Fruit fly (Drosophila melanogaster) whole organism, wandering third instar larva: ENCODE measurements around the gene Targ3.

Experiments used
- Abd-B ChIP-seq: fragments of >200 bp; optimal IDR thresholded peaks from 2 replicates; lab custom pipeline; 2017; ENCODE audit warnings: missing biosample characterization, missing genetic modification characterization
- CG32264 ChIP-seq: fragments of 200-800 bp; sonication (Bioruptor generic); optimal IDR thresholded peaks from 2 replicates; lab custom pipeline; 2016; ENCODE audit warnings: missing biosample characterization, missing genetic modification characterization
- CG9705 ChIP-seq: fragments of 200-800 bp; sonication (Bioruptor generic); optimal IDR thresholded peaks from 2 replicates; lab custom pipeline; 2018; ENCODE audit warnings: missing biosample characterization, mild to moderate bottlenecking, missing genetic modification characterization
- CrebA ChIP-seq: fragments of 200-800 bp; sonication (Bioruptor generic); optimal IDR thresholded peaks from 2 replicates; lab custom pipeline; 2016; ENCODE audit warnings: missing biosample characterization, mild to moderate bottlenecking, missing genetic modification characterization, borderline replicate concordance
- Dfd ChIP-seq: fragments of >200 bp; optimal IDR thresholded peaks from 2 replicates; lab custom pipeline; 2017; ENCODE audit warnings: missing biosample characterization, missing genetic modification characterization
- Dif ChIP-seq: fragments of 200-275, 200-300 bp; sonication (Bioruptor generic); optimal IDR thresholded peaks from 2 replicates; lab custom pipeline; 2018; ENCODE audit warnings: missing biosample characterization, missing genetic modification characterization; ENCODE audit not compliant: partially characterized antibody
- GATAd ChIP-seq: sonication (Bioruptor generic); optimal IDR thresholded peaks from 2 replicates; lab custom pipeline; 2016; ENCODE audit warnings: missing biosample characterization, missing genetic modification characterization
- HLH106 ChIP-seq: fragments of 200-800 bp; optimal IDR thresholded peaks from 3 replicates; lab custom pipeline; 2019; ENCODE audit warnings: missing biosample characterization, mild to moderate bottlenecking, missing genetic modification characterization, moderate library complexity
- Hnf4 ChIP-seq: fragments of 200-800 bp; sonication (Bioruptor generic); optimal IDR thresholded peaks from 2 replicates; lab custom pipeline; 2016; ENCODE audit warnings: missing biosample characterization, mild to moderate bottlenecking, missing genetic modification characterization
- Hr78 ChIP-seq: fragments of >200 bp; optimal IDR thresholded peaks from 2 replicates; lab custom pipeline; 2017; ENCODE audit warnings: missing biosample characterization, missing genetic modification characterization
- Hr83 ChIP-seq: fragments of 200-300 bp; sonication (Bioruptor generic); optimal IDR thresholded peaks from 2 replicates; lab custom pipeline; 2016; ENCODE audit warnings: missing biosample characterization, mild to moderate bottlenecking, missing genetic modification characterization, moderate library complexity; ENCODE audit not compliant: poor library complexity, severe bottlenecking
- Jra ChIP-seq: sonication (Bioruptor generic); optimal IDR thresholded peaks from 2 replicates; lab custom pipeline; 2016; ENCODE audit warnings: missing biosample characterization, missing genetic modification characterization
- Mio ChIP-seq: sonication (Bioruptor generic); optimal IDR thresholded peaks from 2 replicates; lab custom pipeline; 2016; ENCODE audit warnings: missing biosample characterization, missing genetic modification characterization
- Myc ChIP-seq: fragments of >200 bp; optimal IDR thresholded peaks from 2 replicates; lab custom pipeline; 2017
- N ChIP-seq: fragments of >200 bp; optimal IDR thresholded peaks from 2 replicates; lab custom pipeline; 2018; ENCODE audit warnings: missing biosample characterization, missing external identifiers, missing genetic modification characterization
- OdsH ChIP-seq: fragments of 200-800 bp; sonication (Bioruptor generic); optimal IDR thresholded peaks from 2 replicates; lab custom pipeline; 2016; ENCODE audit warnings: missing biosample characterization, mild to moderate bottlenecking, missing genetic modification characterization
- Rel ChIP-seq, 2 experiments: fragments of 200-800 bp; sonication (Bioruptor generic) in 1 of 2; optimal IDR thresholded peaks; 2 replicates in 1 of 2; 3 replicates in 1 of 2; lab custom pipeline; 2016 to 2019; ENCODE audit warnings: mild to moderate bottlenecking in 2 of 2, missing biosample characterization in 2 of 2, missing genetic modification characterization in 2 of 2, moderate library complexity in 1 of 2
- Sp1 ChIP-seq: fragments of 200-800 bp; sonication (Bioruptor generic); optimal IDR thresholded peaks from 3 replicates; lab custom pipeline; 2019; ENCODE audit warnings: missing biosample characterization, mild to moderate bottlenecking, missing genetic modification characterization, moderate library complexity
- Vsx2 ChIP-seq: fragments of 200-300, 225-300 bp; sonication (Bioruptor generic); optimal IDR thresholded peaks from 2 replicates; lab custom pipeline; 2018; ENCODE audit warnings: missing biosample characterization, missing genetic modification characterization; ENCODE audit not compliant: partially characterized antibody
- br ChIP-seq: fragments of 200-800 bp; sonication (Bioruptor generic); optimal IDR thresholded peaks from 2 replicates; lab custom pipeline; 2016; ENCODE audit warnings: missing biosample characterization, missing genetic modification characterization
- brk ChIP-seq: fragments of 200-800 bp; sonication (Bioruptor generic); optimal IDR thresholded peaks from 2 replicates; lab custom pipeline; 2016; ENCODE audit warnings: missing biosample characterization, mild to moderate bottlenecking, missing genetic modification characterization
- dl ChIP-seq, 2 experiments: fragments of 175-275, 200-275 bp in 1 of 2; fragments of 200-275 bp in 1 of 2; sonication (Bioruptor generic); optimal IDR thresholded peaks; lab custom pipeline; 2018; ENCODE audit warnings: mild to moderate bottlenecking in 2 of 2, missing biosample characterization in 2 of 2, missing genetic modification characterization in 2 of 2, moderate library complexity in 2 of 2; ENCODE audit not compliant: partially characterized antibody in 2 of 2, insufficient read depth in 1 of 2
- dmrt93B ChIP-seq: fragments of 200-800 bp; sonication (Bioruptor generic); optimal IDR thresholded peaks from 2 replicates; lab custom pipeline; 2018; ENCODE audit warnings: missing biosample characterization, mild to moderate bottlenecking, missing genetic modification characterization
- dsf ChIP-seq: sonication (Bioruptor generic); optimal IDR thresholded peaks from 2 replicates; lab custom pipeline; 2016; ENCODE audit warnings: missing biosample characterization, missing genetic modification characterization, borderline replicate concordance
- ey ChIP-seq: fragments of 200-800 bp; sonication (Bioruptor generic); optimal IDR thresholded peaks from 2 replicates; lab custom pipeline; 2016; ENCODE audit warnings: missing biosample characterization, missing genetic modification characterization
- foxo ChIP-seq, 2 experiments: fragments of 200-800 bp; sonication (Bioruptor generic); optimal IDR thresholded peaks; 2 replicates in 1 of 2; 3 replicates in 1 of 2; lab custom pipeline; 2016 to 2017; ENCODE audit warnings: missing biosample characterization in 2 of 2, missing genetic modification characterization in 2 of 2
- fru ChIP-seq: fragments of 200-800 bp; sonication (Bioruptor generic); optimal IDR thresholded peaks from 3 replicates; lab custom pipeline; 2016; ENCODE audit warnings: missing biosample characterization, mild to moderate bottlenecking, missing genetic modification characterization
- h ChIP-seq: fragments of 200-800 bp; sonication (Bioruptor generic); optimal IDR thresholded peaks from 3 replicates; lab custom pipeline; 2016; ENCODE audit warnings: missing biosample characterization, mild to moderate bottlenecking, missing genetic modification characterization
- jim ChIP-seq: fragments of 175-275, 200-325 bp; sonication (Bioruptor generic); optimal IDR thresholded peaks from 2 replicates; lab custom pipeline; 2016; ENCODE audit warnings: missing biosample characterization, mild to moderate bottlenecking, missing genetic modification characterization
- lola ChIP-seq: fragments of >200 bp; optimal IDR thresholded peaks from 2 replicates; lab custom pipeline; 2017; ENCODE audit warnings: missing biosample characterization, missing genetic modification characterization
- pan ChIP-seq: fragments of >200 bp; optimal IDR thresholded peaks from 2 replicates; lab custom pipeline; 2017
- psq ChIP-seq: fragments of 200-800 bp; sonication (Bioruptor generic); optimal IDR thresholded peaks from 3 replicates; lab custom pipeline; 2017; ENCODE audit warnings: missing biosample characterization, mild to moderate bottlenecking, missing genetic modification characterization, moderate library complexity
- rgr ChIP-seq: fragments of 200-800 bp; sonication (Bioruptor generic); optimal IDR thresholded peaks from 3 replicates; lab custom pipeline; 2016; ENCODE audit warnings: missing biosample characterization, mild to moderate bottlenecking, missing genetic modification characterization
- sage ChIP-seq: fragments of 200-800 bp; sonication (Bioruptor generic); optimal IDR thresholded peaks from 2 replicates; lab custom pipeline; 2016; ENCODE audit warnings: missing biosample characterization, mild to moderate bottlenecking, missing genetic modification characterization
- sv ChIP-seq: fragments of 200-800 bp; sonication (Bioruptor generic); optimal IDR thresholded peaks from 3 replicates; lab custom pipeline; 2016; ENCODE audit warnings: missing biosample characterization, missing genetic modification characterization
- tai ChIP-seq: sonication (Bioruptor generic); optimal IDR thresholded peaks from 2 replicates; lab custom pipeline; 2016; ENCODE audit warnings: missing biosample characterization, missing genetic modification characterization
- usp ChIP-seq: fragments of >200 bp; optimal IDR thresholded peaks from 2 replicates; lab custom pipeline; 2017; ENCODE audit warnings: missing biosample characterization, missing genetic modification characterization
- woc ChIP-seq: sonication (Bioruptor generic); optimal IDR thresholded peaks from 2 replicates; lab custom pipeline; 2016; ENCODE audit warnings: missing biosample characterization, mild to moderate bottlenecking, missing genetic modification characterization

Gene Targ3

DNA sequence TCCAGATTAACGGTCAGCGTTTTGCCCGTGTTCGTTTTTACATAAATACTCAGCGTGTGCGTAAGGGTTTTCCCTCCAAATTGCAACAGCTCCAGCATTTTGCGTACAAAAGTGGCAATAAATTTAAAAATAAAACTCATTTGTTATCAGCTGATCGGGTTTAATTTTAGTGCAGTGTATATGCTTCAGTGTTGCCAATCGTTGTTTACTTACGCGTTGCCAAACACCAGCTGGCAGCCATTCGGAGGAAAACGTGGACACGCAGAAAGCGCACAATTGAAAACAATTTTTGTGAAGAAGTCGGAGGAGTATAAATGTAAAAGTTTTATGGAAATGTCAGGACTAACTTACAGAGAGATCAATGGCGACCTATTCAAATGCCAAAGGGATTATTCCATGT, at the start of gene Targ3, which contains the start of gene park:
Gene Targ3 (plus strand): TSS at position 269 of the 400 bp plus-strand sequence.
Gene park (minus strand): TSS at position 291 of the 400 bp plus-strand sequence.
- TF ChIP-seq rgr (GFP tag; lab: Kevin White, UChicago) = peak; percentile 82
- no peak for TF ChIP-seq jim (GFP tag; lab: Kevin White, UChicago)
- TF ChIP-seq tai (GFP tag; lab: Kevin White, UChicago) = no peak
- TF ChIP-seq psq (GFP tag; lab: Kevin White, UChicago) = peak; percentile 47
- peak; percentile 6 for TF ChIP-seq sv (GFP tag; lab: Kevin White, UChicago)
- TF ChIP-seq Dif = no peak
- TF ChIP-seq lola (GFP tag; lab: Kevin White, UChicago) = no peak
- TF ChIP-seq Hr78 = no peak
- TF ChIP-seq CrebA (GFP tag; lab: Kevin White, UChicago) = no peak
- no peak for TF ChIP-seq dmrt93B (GFP tag; lab: Kevin White, UChicago)
- no peak for TF ChIP-seq brk
- TF ChIP-seq Mio (GFP tag; lab: Kevin White, UChicago) = no peak
- no peak for TF ChIP-seq Abd-B
- peak; percentile 15 for TF ChIP-seq h (GFP tag; lab: Kevin White, UChicago)
- no peak for TF ChIP-seq Vsx2 (GFP tag; lab: Kevin White, UChicago)
- TF ChIP-seq usp (GFP tag; lab: Kevin White, UChicago) = no peak
- TF ChIP-seq pan (lab: Kevin White, UChicago) = no peak
- peak; percentile 36 for TF ChIP-seq GATAd (GFP tag; lab: Kevin White, UChicago)
- no peak for TF ChIP-seq CG32264 (GFP tag; lab: Kevin White, UChicago)
- TF ChIP-seq N (GFP tag; lab: Kevin White, UChicago) = no peak
- TF ChIP-seq HLH106 (tag; lab: Kevin White, UChicago) = no peak
- peak; percentile 62 for TF ChIP-seq dsf (GFP tag; lab: Kevin White, UChicago)
- no peak for TF ChIP-seq CG9705 (GFP tag; lab: Kevin White, UChicago)
- TF ChIP-seq Myc (lab: Kevin White, UChicago) = peak; percentile 64
- TF ChIP-seq Jra (GFP tag; lab: Kevin White, UChicago) = no peak
- TF ChIP-seq Sp1 (GFP tag; lab: Kevin White, UChicago) = no peak
- no peak for TF ChIP-seq dl (GFP tag; optimal IDR thresholded peaks at IDR 0.05; lab: Kevin White, UChicago; ENCODE audit: insufficient read depth in 1 of 2, partially characterized antibody in 2 of 2)
- TF ChIP-seq fru (GFP tag; lab: Kevin White, UChicago) = no peak
- TF ChIP-seq Hnf4 = peak; percentile 73
- peak; percentile 68 for TF ChIP-seq OdsH (GFP tag; lab: Kevin White, UChicago)
- no peak for TF ChIP-seq woc
- no peak for TF ChIP-seq sage
- TF ChIP-seq br (GFP tag; lab: Kevin White, UChicago) = peak; percentile 49
- TF ChIP-seq Dfd (GFP tag; lab: Kevin White, UChicago) = no peak
- peak; percentile 58 for TF ChIP-seq Hr83 (GFP tag; lab: Kevin White, UChicago)
- TF ChIP-seq ey (GFP tag; lab: Kevin White, UChicago) = peak; percentile 43
- TF ChIP-seq foxo (GFP tag; optimal IDR thresholded peaks at IDR 0.05; lab: Kevin White, UChicago) = peak in 1 of 2 experiments; percentile 29
- TF ChIP-seq Rel (GFP tag; optimal IDR thresholded peaks at IDR 0.05; lab: Kevin White, UChicago) = no peak
- TF ChIP-seq Rel (tag; optimal IDR thresholded peaks at IDR 0.05; lab: Kevin White, UChicago) = peak; percentile 38

DNA sequence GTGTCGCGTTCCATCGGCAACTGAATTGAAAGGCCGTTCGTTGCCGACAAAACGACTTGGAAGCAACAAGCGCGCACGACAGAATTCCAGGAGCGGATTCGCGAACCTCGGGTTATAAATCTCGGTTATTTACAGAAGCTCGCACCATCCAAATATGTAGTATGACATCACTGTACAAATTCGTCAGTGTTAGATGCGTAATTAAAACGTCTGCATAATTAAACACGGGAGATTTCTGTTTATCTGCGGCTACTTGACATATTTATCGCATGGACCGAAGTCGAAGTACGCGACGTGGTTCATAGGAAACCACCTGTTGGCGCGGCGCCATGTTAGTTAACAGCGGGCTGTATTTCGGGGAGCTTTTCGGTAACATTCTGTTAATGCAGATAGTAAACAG, 24.7 kb upstream of the Targ3 start, which contains the start of gene Ac78C:
Gene Ac78C (minus strand): TSS at position 26 of the 400 bp plus-strand sequence.
- peak; percentile 46 for TF ChIP-seq psq (GFP tag; lab: Kevin White, UChicago)
- TF ChIP-seq sv (GFP tag; lab: Kevin White, UChicago) = peak; percentile 75
- peak; percentile 28 for TF ChIP-seq CrebA (GFP tag; lab: Kevin White, UChicago)
- TF ChIP-seq Hnf4 = peak; percentile 88
- no peak for TF ChIP-seq usp (GFP tag; lab: Kevin White, UChicago)
- no peak for TF ChIP-seq tai (GFP tag; lab: Kevin White, UChicago)
- peak; percentile 92 for TF ChIP-seq fru (GFP tag; lab: Kevin White, UChicago)
- peak; percentile 46 for TF ChIP-seq GATAd (GFP tag; lab: Kevin White, UChicago)
- no peak for TF ChIP-seq Dif
- TF ChIP-seq Rel (GFP tag; optimal IDR thresholded peaks at IDR 0.05; lab: Kevin White, UChicago) = no peak
- TF ChIP-seq Rel (tag; optimal IDR thresholded peaks at IDR 0.05; lab: Kevin White, UChicago) = no peak
- peak; percentile 87 for TF ChIP-seq rgr (GFP tag; lab: Kevin White, UChicago)
- no peak for TF ChIP-seq woc
- peak; percentile 82 for TF ChIP-seq ey (GFP tag; lab: Kevin White, UChicago)
- no peak for TF ChIP-seq pan (lab: Kevin White, UChicago)
- peak; percentile 43 for TF ChIP-seq Hr83 (GFP tag; lab: Kevin White, UChicago)
- no peak for TF ChIP-seq lola (GFP tag; lab: Kevin White, UChicago)
- peak; percentile 18 for TF ChIP-seq Jra (GFP tag; lab: Kevin White, UChicago)
- peak; percentile 82 for TF ChIP-seq Sp1 (GFP tag; lab: Kevin White, UChicago)
- peak; percentile 97 for TF ChIP-seq h (GFP tag; lab: Kevin White, UChicago)
- TF ChIP-seq jim (GFP tag; lab: Kevin White, UChicago) = no peak
- peak; percentile 67 for TF ChIP-seq dmrt93B (GFP tag; lab: Kevin White, UChicago)
- no peak for TF ChIP-seq Hr78
- no peak for TF ChIP-seq Dfd (GFP tag; lab: Kevin White, UChicago)
- peak; percentile 81 for TF ChIP-seq OdsH (GFP tag; lab: Kevin White, UChicago)
- no peak for TF ChIP-seq dsf (GFP tag; lab: Kevin White, UChicago)
- TF ChIP-seq Mio (GFP tag; lab: Kevin White, UChicago) = peak; percentile 52
- TF ChIP-seq foxo (GFP tag; optimal IDR thresholded peaks at IDR 0.05; lab: Kevin White, UChicago) = peak; percentile 56 to 89
- TF ChIP-seq HLH106 (tag; lab: Kevin White, UChicago) = peak; percentile 89
- TF ChIP-seq Myc (lab: Kevin White, UChicago) = no peak
- no peak for TF ChIP-seq Abd-B
- TF ChIP-seq N (GFP tag; lab: Kevin White, UChicago) = no peak
- no peak for TF ChIP-seq dl (GFP tag; optimal IDR thresholded peaks at IDR 0.05; lab: Kevin White, UChicago; ENCODE audit: insufficient read depth in 1 of 2, partially characterized antibody in 2 of 2)
- TF ChIP-seq br (GFP tag; lab: Kevin White, UChicago) = peak; percentile 90
- TF ChIP-seq Vsx2 (GFP tag; lab: Kevin White, UChicago) = peak; percentile 9
- peak; percentile 82 for TF ChIP-seq CG9705 (GFP tag; lab: Kevin White, UChicago)
- TF ChIP-seq CG32264 (GFP tag; lab: Kevin White, UChicago) = peak; percentile 62
- TF ChIP-seq sage = peak; percentile 39
